Worm (Caenorhabditis elegans) whole organism, L4 larva: ENCODE measurements around the gene leo-1.

Source experiments
- Y105C5A.15 ChIP-seq: fragments of 200-800 bp; sonication (Bioruptor generic); IDR thresholded peaks from 2 replicates; pipeline ENCODE4 v1.3.6; 2022; ENCODE audit warnings: missing genetic modification characterization, missing compliant biosample characterization
- ceh-28 ChIP-seq: fragments of 150-350 bp; optimal IDR thresholded peaks from 2 replicates; lab custom pipeline; 2014; ENCODE audit warnings: missing biosample characterization, missing genetic modification reagents, missing genetic modification characterization
- ceh-82 ChIP-seq: sonication (generic microtip); optimal IDR thresholded peaks from 2 replicates; lab custom pipeline; 2017; ENCODE audit warnings: missing biosample characterization, missing genetic modification characterization
- daf-12 ChIP-seq: fragments of 150-350 bp; optimal IDR thresholded peaks from 2 replicates; lab custom pipeline; 2014; ENCODE audit warnings: missing biosample characterization, missing genetic modification reagents, missing genetic modification characterization
- dmd-9 ChIP-seq: fragments of 200-800 bp; sonication (Bioruptor generic); IDR thresholded peaks from 2 replicates; pipeline ENCODE4 v1.3.6; 2022; ENCODE audit warnings: missing genetic modification reagents, missing genetic modification characterization, missing compliant biosample characterization
- hlh-11 ChIP-seq: fragments of 200-800 bp; sonication (Bioruptor generic); optimal IDR thresholded peaks from 2 replicates; lab custom pipeline; 2018; ENCODE audit warnings: mild to moderate bottlenecking, missing genetic modification characterization, missing compliant biosample characterization
- lin-39 ChIP-seq: fragments of 150-350 bp; optimal IDR thresholded peaks from 2 replicates; lab custom pipeline; 2014; ENCODE audit warnings: missing biosample characterization, missing genetic modification reagents, missing genetic modification characterization
- mep-1 ChIP-seq: fragments of 150-350 bp; sonication (generic microtip); optimal IDR thresholded peaks from 3 replicates; lab custom pipeline; 2014; ENCODE audit warnings: missing biosample characterization, missing genetic modification characterization
- mxl-3 ChIP-seq: fragments of 200-800 bp; sonication (Bioruptor generic); optimal IDR thresholded peaks from 2 replicates; lab custom pipeline; 2018; ENCODE audit warnings: mild to moderate bottlenecking, missing genetic modification characterization, missing compliant biosample characterization
- nhr-6 ChIP-seq: fragments of 150-350 bp; optimal IDR thresholded peaks from 2 replicates; lab custom pipeline; 2014; ENCODE audit warnings: missing biosample characterization, missing genetic modification characterization
- pha-4 ChIP-seq, 2 experiments: fragments of 150-350 bp in 1 of 2; fragments of 200-800 bp in 1 of 2; sonication (Bioruptor generic) in 1 of 2; IDR thresholded peaks in 1 of 2; optimal IDR thresholded peaks in 1 of 2; 2 replicates each; pipeline versions ENCODE4 v1.3.6 to Lab custom; 2014 to 2022; ENCODE audit warnings: missing genetic modification characterization in 2 of 2, missing genetic modification reagents in 2 of 2, missing biosample characterization in 1 of 2, missing compliant biosample characterization in 1 of 2
- pqm-1 ChIP-seq: sonication (generic microtip); optimal IDR thresholded peaks from 2 replicates; lab custom pipeline; 2017; ENCODE audit warnings: missing biosample characterization, missing genetic modification characterization
- zfp-2 ChIP-seq: sonication (generic microtip); optimal IDR thresholded peaks from 2 replicates; lab custom pipeline; 2016; ENCODE audit warnings: mild to moderate bottlenecking, missing genetic modification characterization, missing compliant biosample characterization
- zfp-3 ChIP-seq: fragments of 200-800 bp; sonication (Bioruptor generic); conservative IDR thresholded peaks from 2 replicates; pipeline ENCODE4 v1.3.6; 2022; ENCODE audit warnings: missing genetic modification reagents, missing genetic modification characterization, missing compliant biosample characterization

DNA sequence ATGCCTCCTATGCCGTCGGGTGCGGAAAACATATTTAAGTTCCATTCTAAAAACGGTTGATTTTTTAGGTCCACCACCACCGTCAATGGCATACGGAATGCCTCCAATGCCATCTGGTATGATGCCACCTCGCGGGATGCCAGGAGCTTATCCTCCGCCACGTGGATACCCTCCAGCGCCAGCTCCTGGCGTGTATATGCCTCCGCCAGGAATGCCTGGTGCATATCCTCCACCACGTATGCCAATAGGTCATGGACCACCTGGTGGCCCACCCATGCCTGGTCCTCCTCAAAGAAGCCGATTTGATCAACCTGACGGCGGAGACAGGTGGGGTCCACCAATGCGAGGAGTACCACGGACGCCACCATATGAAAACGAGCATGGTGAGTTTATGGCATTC is 17.7 kb downstream of the leo-1 start:
- TF ChIP-seq mep-1 (tag; lab: Kevin White, UChicago) (no peak), mxl-3 (GFP tag; lab: Kevin White, UChicago) (no peak), zfp-2 (tag; lab: Kevin White, UChicago) (no peak), ceh-82 (tag; lab: Kevin White, UChicago) (no peak), pqm-1 (no peak), dmd-9 (no peak), nhr-6 (tag; lab: Kevin White, UChicago) (no peak), lin-39 (tag; lab: Kevin White, UChicago) (no peak), pha-4 (GFP tag; IDR thresholded peaks at IDR 0.05; lab: Robert Waterston, UW) (no peak), pha-4 (tag; optimal IDR thresholded peaks at IDR 0.05; lab: Kevin White, UChicago) (no peak), hlh-11 (tag; lab: Kevin White, UChicago) (no peak), daf-12 (tag; lab: Kevin White, UChicago) (no peak), zfp-3 (GFP tag; lab: Robert Waterston, UW) (no peak), ceh-28 (tag; lab: Kevin White, UChicago) (no peak), Y105C5A.15 (no peak)
